Worm (Caenorhabditis elegans) whole organism, early embryonic: ENCODE measurements around the gene ddi-1.

Experiments used
- flt-1 ChIP-seq: fragments of 200-800 bp; sonication (Bioruptor generic); IDR thresholded peaks from 2 replicates; pipeline ENCODE4 v1.3.6; 2022; ENCODE audit warnings: missing genetic modification characterization, missing compliant biosample characterization
- scrt-1 ChIP-seq: fragments of 200-800 bp; sonication (Bioruptor generic); IDR thresholded peaks from 2 replicates; pipeline ENCODE4 v1.3.6; 2022; ENCODE audit warnings: missing genetic modification characterization, missing compliant biosample characterization

DNA sequence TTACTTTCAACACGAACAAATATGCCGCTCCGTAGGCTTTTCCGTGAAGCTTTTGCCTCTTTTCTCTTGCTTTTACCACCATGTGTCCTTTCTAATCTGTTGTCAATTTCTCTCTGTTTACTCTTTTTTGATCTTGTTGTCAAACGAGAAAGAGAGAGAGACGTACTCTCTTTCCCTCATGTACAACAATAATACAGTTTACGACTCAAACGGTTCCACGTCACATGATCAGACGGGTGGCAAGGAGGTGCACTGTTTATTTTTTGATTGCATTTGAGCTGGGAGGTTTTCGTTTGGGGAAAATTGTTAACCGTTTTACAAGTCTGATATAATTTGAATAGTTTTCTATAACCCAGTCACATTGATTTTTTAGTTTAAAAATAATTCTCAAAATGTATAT, 21.8 kb upstream of the ddi-1 start:
- TF ChIP-seq flt-1 (GFP tag; lab: Robert Waterston, UW) (no peak), scrt-1 (no peak)
